Worm (Caenorhabditis elegans) whole organism, late embryonic: ENCODE measurements around the gene Y39A1A.27.

ENCODE experiments used
- C08G9.2 ChIP-seq: sonication (generic microtip); optimal IDR thresholded peaks from 2 replicates; lab custom pipeline; 2016; ENCODE audit warnings: mild to moderate bottlenecking, missing genetic modification characterization, moderate library complexity, missing compliant biosample characterization
- F13H6.1 ChIP-seq: sonication (generic microtip); optimal IDR thresholded peaks from 2 replicates; lab custom pipeline; 2016; ENCODE audit warnings: missing genetic modification characterization, missing compliant biosample characterization
- K02D7.2 ChIP-seq: sonication (generic microtip); optimal IDR thresholded peaks from 2 replicates; lab custom pipeline; 2017; ENCODE audit warnings: mild to moderate bottlenecking, missing genetic modification characterization, missing compliant biosample characterization
- T23F11.4 ChIP-seq: fragments of 200-800 bp; sonication (Bioruptor generic); optimal IDR thresholded peaks from 2 replicates; lab custom pipeline; 2018; ENCODE audit warnings: mild to moderate bottlenecking, missing genetic modification characterization, missing compliant biosample characterization
- ahr-1 ChIP-seq: sonication (generic microtip); optimal IDR thresholded peaks from 2 replicates; lab custom pipeline; 2016; ENCODE audit warnings: missing genetic modification characterization, missing compliant biosample characterization
- ama-1 ChIP-seq: fragments of 150-350 bp; optimal IDR thresholded peaks from 2 replicates; lab custom pipeline; 2014
- ceh-14 ChIP-seq: sonication (generic microtip); optimal IDR thresholded peaks from 2 replicates; lab custom pipeline; 2016; ENCODE audit warnings: missing genotype, missing genetic modification characterization, missing compliant biosample characterization
- ceh-18 ChIP-seq: sonication (generic microtip); optimal IDR thresholded peaks from 2 replicates; lab custom pipeline; 2016; ENCODE audit warnings: missing genetic modification characterization, missing compliant biosample characterization
- ceh-19 ChIP-seq: fragments of 200-800 bp; sonication (Bioruptor generic); optimal IDR thresholded peaks from 2 replicates; lab custom pipeline; 2018; ENCODE audit warnings: mild to moderate bottlenecking, missing genetic modification characterization, missing compliant biosample characterization
- ceh-2 ChIP-seq: sonication (generic microtip); optimal IDR thresholded peaks from 2 replicates; lab custom pipeline; 2016; ENCODE audit warnings: missing genotype, missing genetic modification characterization, missing compliant biosample characterization
- ceh-22 ChIP-seq: sonication (generic microtip); optimal IDR thresholded peaks from 2 replicates; lab custom pipeline; 2017; ENCODE audit warnings: missing biosample characterization, missing genetic modification characterization
- ceh-34 ChIP-seq: sonication (generic microtip); optimal IDR thresholded peaks from 2 replicates; lab custom pipeline; 2016; ENCODE audit warnings: mild to moderate bottlenecking, missing genetic modification characterization, missing compliant biosample characterization
- ceh-48 ChIP-seq: sonication (generic microtip); optimal IDR thresholded peaks from 2 replicates; lab custom pipeline; 2016; ENCODE audit warnings: missing genetic modification characterization, inconsistent platforms, missing compliant biosample characterization
- ceh-6 ChIP-seq: fragments of 200-800 bp; sonication (Bioruptor generic); optimal IDR thresholded peaks from 2 replicates; lab custom pipeline; 2018; ENCODE audit warnings: mild to moderate bottlenecking, missing genetic modification characterization, missing compliant biosample characterization
- dmd-4 ChIP-seq: sonication (generic microtip); optimal IDR thresholded peaks from 2 replicates; lab custom pipeline; 2016; ENCODE audit warnings: borderline replicate concordance, missing genetic modification characterization, missing compliant biosample characterization
- elt-2 ChIP-seq: sonication (generic microtip); optimal IDR thresholded peaks from 2 replicates; lab custom pipeline; 2016; ENCODE audit warnings: missing genetic modification reagents, missing genetic modification characterization, missing compliant biosample characterization
- fkh-10 ChIP-seq: fragments of 150-350 bp; optimal IDR thresholded peaks from 2 replicates; lab custom pipeline; 2014; ENCODE audit warnings: missing biosample characterization, missing genetic modification reagents, missing genetic modification characterization
- fkh-6 ChIP-seq: sonication (generic microtip); optimal IDR thresholded peaks from 2 replicates; lab custom pipeline; 2016; ENCODE audit warnings: missing genetic modification characterization, missing compliant biosample characterization
- gmeb-2 ChIP-seq: sonication (generic microtip); optimal IDR thresholded peaks from 2 replicates; lab custom pipeline; 2016; ENCODE audit warnings: missing genetic modification characterization, inconsistent platforms, missing compliant biosample characterization
- hlh-13 ChIP-seq: fragments of 200-800 bp; sonication (Bioruptor generic); optimal IDR thresholded peaks from 2 replicates; lab custom pipeline; 2018; ENCODE audit warnings: mild to moderate bottlenecking, missing genetic modification characterization, missing compliant biosample characterization
- hlh-15 ChIP-seq: sonication (generic microtip); optimal IDR thresholded peaks from 2 replicates; lab custom pipeline; 2016; ENCODE audit warnings: missing genetic modification characterization, missing compliant biosample characterization
- hlh-30 ChIP-seq: sonication (generic microtip); optimal IDR thresholded peaks from 2 replicates; lab custom pipeline; 2017; ENCODE audit warnings: antibody characterized with exemption, missing genetic modification characterization, missing compliant biosample characterization; ENCODE audit not compliant: insufficient read depth
- hlh-6 ChIP-seq: sonication (generic microtip); optimal IDR thresholded peaks from 2 replicates; lab custom pipeline; 2016; ENCODE audit warnings: missing genotype, missing genetic modification characterization, missing compliant biosample characterization
- hlh-8 ChIP-seq: sonication (generic microtip); optimal IDR thresholded peaks from 2 replicates; lab custom pipeline; 2016; ENCODE audit warnings: missing genotype, missing genetic modification characterization, missing compliant biosample characterization
- nfya-1 ChIP-seq: sonication (generic microtip); optimal IDR thresholded peaks from 2 replicates; lab custom pipeline; 2017; ENCODE audit warnings: missing genetic modification characterization, mild to moderate bottlenecking, missing compliant biosample characterization, antibody characterized with exemption, moderate library complexity
- npax-4 ChIP-seq: sonication (generic microtip); optimal IDR thresholded peaks from 2 replicates; lab custom pipeline; 2016; ENCODE audit warnings: missing genetic modification characterization, missing compliant biosample characterization
- odd-2 ChIP-seq: sonication (generic microtip); optimal IDR thresholded peaks from 2 replicates; lab custom pipeline; 2017; ENCODE audit warnings: antibody characterized with exemption, mild to moderate bottlenecking, missing genetic modification characterization, missing compliant biosample characterization
- pag-3 ChIP-seq: sonication (generic microtip); optimal IDR thresholded peaks from 2 replicates; lab custom pipeline; 2016; ENCODE audit warnings: missing compliant biosample characterization, missing genetic modification characterization, borderline replicate concordance
- pax-1 ChIP-seq: fragments of 150-350 bp; optimal IDR thresholded peaks from 2 replicates; lab custom pipeline; 2014; ENCODE audit warnings: missing biosample characterization, missing genetic modification characterization
- pqm-1 ChIP-seq: sonication (generic microtip); optimal IDR thresholded peaks from 2 replicates; lab custom pipeline; 2016; ENCODE audit warnings: missing genetic modification characterization, missing compliant biosample characterization
- pros-1 ChIP-seq: fragments of 150-350 bp; optimal IDR thresholded peaks from 2 replicates; lab custom pipeline; 2014; ENCODE audit warnings: missing biosample characterization, missing genetic modification reagents, missing genetic modification characterization
- ref-2 ChIP-seq: sonication (generic microtip); optimal IDR thresholded peaks from 2 replicates; lab custom pipeline; 2016; ENCODE audit warnings: missing genetic modification characterization, missing compliant biosample characterization
- rnt-1 ChIP-seq: sonication (generic microtip); optimal IDR thresholded peaks from 2 replicates; lab custom pipeline; 2016; ENCODE audit warnings: missing genetic modification characterization, missing compliant biosample characterization
- sdc-2 ChIP-seq: sonication (generic microtip); optimal IDR thresholded peaks from 2 replicates; lab custom pipeline; 2016; ENCODE audit warnings: missing genotype, missing genetic modification characterization, missing compliant biosample characterization
- sox-4 ChIP-seq: sonication (generic microtip); optimal IDR thresholded peaks from 2 replicates; lab custom pipeline; 2017; ENCODE audit warnings: mild to moderate bottlenecking, missing genetic modification characterization, inconsistent platforms, missing compliant biosample characterization
- tbx-7 ChIP-seq: sonication (generic microtip); optimal IDR thresholded peaks from 2 replicates; lab custom pipeline; 2016; ENCODE audit warnings: missing genotype, missing genetic modification characterization, missing compliant biosample characterization
- ttx-3 ChIP-seq: sonication (generic microtip); optimal IDR thresholded peaks from 2 replicates; lab custom pipeline; 2016; ENCODE audit warnings: missing genetic modification reagents, missing genetic modification characterization, missing compliant biosample characterization
- unc-3 ChIP-seq, 2 experiments: fragments of 200-800 bp in 1 of 2; sonication (Bioruptor generic) in 1 of 2; sonication (generic microtip) in 1 of 2; conservative IDR thresholded peaks in 1 of 2; optimal IDR thresholded peaks in 1 of 2; 2 replicates each; pipeline versions ENCODE4 v1.3.6 to Lab custom; 2016 to 2022; ENCODE audit warnings: missing compliant biosample characterization in 2 of 2, missing genetic modification characterization in 2 of 2, missing genetic modification reagents in 1 of 2
- unc-55 ChIP-seq: sonication (generic microtip); optimal IDR thresholded peaks from 2 replicates; lab custom pipeline; 2017; ENCODE audit warnings: missing biosample characterization, missing genetic modification reagents, missing genetic modification characterization
- unc-86 ChIP-seq: sonication (generic microtip); optimal IDR thresholded peaks from 2 replicates; lab custom pipeline; 2016; ENCODE audit warnings: missing genetic modification characterization, missing compliant biosample characterization

Y39A1A.27 gene

ce11 chrIII:10634576-10634975 lies 4.2 kb upstream of the Y39A1A.27 start:
- TF ChIP-seq ceh-14 (tag; lab: Kevin White, UChicago) = no peak
- TF ChIP-seq fkh-6 = no peak
- TF ChIP-seq hlh-13 (GFP tag; lab: Kevin White, UChicago) = no peak
- TF ChIP-seq hlh-8 (tag; lab: Kevin White, UChicago) = no peak
- TF ChIP-seq elt-2 (tag; lab: Kevin White, UChicago) = no peak
- no peak for TF ChIP-seq unc-86 (tag; lab: Kevin White, UChicago)
- TF ChIP-seq sdc-2 = no peak
- no peak for TF ChIP-seq nfya-1 (tag; lab: Kevin White, UChicago)
- no peak for TF ChIP-seq ceh-18 (tag; lab: Kevin White, UChicago)
- no peak for TF ChIP-seq ceh-34
- no peak for TF ChIP-seq pqm-1 (tag; lab: Kevin White, UChicago)
- TF ChIP-seq rnt-1 (tag; lab: Kevin White, UChicago) = no peak
- TF ChIP-seq C08G9.2 = no peak
- no peak for TF ChIP-seq sox-4 (tag; lab: Kevin White, UChicago)
- no peak for TF ChIP-seq ceh-19

ce11 chrIII:10636493-10637031 lies 2.2 kb upstream of the Y39A1A.27 start:
- no peak for TF ChIP-seq dmd-4 (tag; lab: Kevin White, UChicago)
- no peak for TF ChIP-seq unc-3 (GFP tag; conservative IDR thresholded peaks at IDR 0.05; lab: Robert Waterston, UW)
- no peak for TF ChIP-seq unc-3 (tag; optimal IDR thresholded peaks at IDR 0.05; lab: Kevin White, UChicago)
- TF ChIP-seq C08G9.2 = no peak
- no peak for TF ChIP-seq ttx-3 (tag; lab: Kevin White, UChicago)
- no peak for TF ChIP-seq fkh-10 (GFP tag; lab: Kevin White, UChicago)
- no peak for TF ChIP-seq ceh-6 (GFP tag; lab: Kevin White, UChicago)
- TF ChIP-seq ref-2 (tag; lab: Kevin White, UChicago) = no peak
- no peak for TF ChIP-seq ceh-2
- TF ChIP-seq hlh-30 (tag; lab: Kevin White, UChicago) = no peak
- TF ChIP-seq unc-55 (GFP tag; lab: Kevin White, UChicago) = no peak
- no peak for TF ChIP-seq ceh-22
- no peak for TF ChIP-seq K02D7.2
- TF ChIP-seq pros-1 = no peak
- no peak for TF ChIP-seq hlh-15
- TF ChIP-seq T23F11.4 = no peak
- TF ChIP-seq sox-4 (tag; lab: Kevin White, UChicago) = no peak
- TF ChIP-seq F13H6.1 (tag; lab: Kevin White, UChicago) = no peak
- TF ChIP-seq ama-1 (lab: Kevin White, UChicago) = no peak
- no peak for TF ChIP-seq ahr-1 (tag; lab: Kevin White, UChicago)
- no peak for TF ChIP-seq pqm-1 (tag; lab: Kevin White, UChicago)

DNA sequence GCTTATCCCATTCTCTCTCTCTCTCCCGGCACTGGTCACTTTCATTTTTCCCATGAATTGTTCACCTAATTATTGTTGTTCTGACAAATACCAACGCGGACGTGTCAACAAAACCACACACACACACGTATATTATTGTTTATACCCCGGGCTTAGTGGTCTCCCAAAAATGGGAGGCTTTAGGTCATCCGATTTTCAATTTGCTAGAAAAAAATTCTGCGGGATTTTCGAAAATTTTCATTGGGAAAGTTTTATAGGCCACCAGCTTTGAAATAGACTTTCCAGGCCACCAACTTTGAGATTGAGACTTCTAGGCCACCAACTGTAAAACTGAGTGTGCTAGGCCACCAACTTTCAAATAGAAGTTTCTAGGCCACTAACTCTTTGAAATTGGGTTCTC lies 838 bp upstream of the Y39A1A.27 start:
- no peak for TF ChIP-seq gmeb-2 (tag; lab: Kevin White, UChicago)
- no peak for TF ChIP-seq pax-1 (tag; lab: Kevin White, UChicago)
- no peak for TF ChIP-seq ceh-14 (tag; lab: Kevin White, UChicago)
- TF ChIP-seq sdc-2 = no peak
- no peak for TF ChIP-seq npax-4 (tag; lab: Kevin White, UChicago)
- TF ChIP-seq elt-2 (tag; lab: Kevin White, UChicago) = no peak
- TF ChIP-seq tbx-7 (tag; lab: Kevin White, UChicago) = no peak
- no peak for TF ChIP-seq hlh-13 (GFP tag; lab: Kevin White, UChicago)
- TF ChIP-seq C08G9.2 = no peak
- no peak for TF ChIP-seq hlh-8 (tag; lab: Kevin White, UChicago)
- no peak for TF ChIP-seq hlh-6 (tag; lab: Kevin White, UChicago)
- TF ChIP-seq T23F11.4 = no peak
- no peak for TF ChIP-seq ahr-1 (tag; lab: Kevin White, UChicago)
- TF ChIP-seq ceh-34 = no peak
- TF ChIP-seq fkh-6 = no peak
- no peak for TF ChIP-seq fkh-10 (GFP tag; lab: Kevin White, UChicago)
- TF ChIP-seq ceh-48 (tag; lab: Kevin White, UChicago) = no peak
- TF ChIP-seq pag-3 (tag; lab: Kevin White, UChicago) = no peak
- TF ChIP-seq odd-2 (tag; lab: Kevin White, UChicago) = no peak
- no peak for TF ChIP-seq ama-1 (lab: Kevin White, UChicago)
